Fruit fly (Drosophila melanogaster): ENCODE results near the gene CG3191.

dm6 chrX:2283470-2283869 lies 31.7 kb upstream of the CG3191 start:
- no peak for TF ChIP-seq chn (GFP tag; optimal IDR thresholded peaks at IDR 0.05)
- no peak for TF ChIP-seq CG12659 (GFP tag; optimal IDR thresholded peaks at IDR 0.05)
- no peak for TF ChIP-seq CG17328 (GFP tag; IDR thresholded peaks at IDR 0.05)
- TF ChIP-seq CG12769 (tag; optimal IDR thresholded peaks at IDR 0.05) = no peak
- no peak for TF ChIP-seq Gug (GFP tag; IDR thresholded peaks at IDR 0.05)
- no peak for TF ChIP-seq Mrtf (GFP tag; IDR thresholded peaks at IDR 0.05)
- no peak for TF ChIP-seq CG9609 (GFP tag; optimal IDR thresholded peaks at IDR 0.05)
- TF ChIP-seq CG11247 (GFP tag; IDR thresholded peaks at IDR 0.05) = no peak
- TF ChIP-seq ATbp (GFP tag; optimal IDR thresholded peaks at IDR 0.05) = no peak
- TF ChIP-seq CG1647 (GFP tag; optimal IDR thresholded peaks at IDR 0.05) = no peak

All from whole organism, embryonic.